2 fruit fly cellular contexts compared by ENCODE assay signal in the genomic region with DNA sequence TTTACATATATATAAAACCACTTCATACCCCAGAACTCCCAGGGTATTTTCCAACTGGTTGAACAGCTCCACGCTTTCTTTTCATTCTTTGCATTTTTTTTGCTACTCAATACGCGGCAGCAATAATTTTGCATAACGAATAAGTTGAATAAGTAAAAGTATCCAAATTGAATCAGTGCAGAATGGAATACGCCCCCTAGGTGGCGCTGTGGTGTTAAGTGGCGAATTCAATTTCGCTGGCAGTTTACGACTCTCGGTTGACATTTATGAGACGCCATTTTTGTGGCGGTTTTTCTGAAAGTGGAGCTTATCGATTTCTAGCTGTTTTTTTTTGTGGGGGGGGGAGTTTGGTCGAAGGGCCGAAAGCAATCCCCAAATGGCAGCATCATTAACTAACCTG.
TF ChIP-seq lines count a peak whose summit lies in the region.

No protein-coding gene starts in this region.

- TF ChIP-seq CTCF in S2 (optimal IDR thresholded peaks at IDR 0.05; lab: Kevin White, UChicago) = peak; percentile 66 to 70
- peak; percentile 76 for TF ChIP-seq CTCF in whole organism, embryonic (GFP tag; optimal IDR thresholded peaks at IDR 0.05; lab: Kevin White, UChicago)

TF ChIP-seq in whole organism, embryonic, 481 proteins besides CTCF, POLR2A, EP300 and RAD21:
- no peak for TF ChIP-seq run (tag; optimal IDR thresholded peaks at IDR 0.05; lab: Kevin White, UChicago)
- TF ChIP-seq CG10979 (tag; optimal IDR thresholded peaks at IDR 0.05; lab: Kevin White, UChicago) = peak; percentile 70
- TF ChIP-seq ash1 (GFP tag; optimal IDR thresholded peaks at IDR 0.05; lab: Kevin White, UChicago) = no peak
- TF ChIP-seq B-H1 (GFP tag; IDR thresholded peaks at IDR 0.05; lab: Robert Waterston, UW) = no peak
